Worm (Caenorhabditis elegans): ENCODE data around the gene ZK470.6.

ce11 chrX:4208495-4208894 lies 31.2 kb upstream of the ZK470.6 start:
- TF ChIP-seq dpl-1 (GFP tag; optimal IDR thresholded peaks at IDR 0.05) (no peak), bed-2 (GFP tag; IDR thresholded peaks at IDR 0.05) (no peak), C06A6.2 (GFP tag; conservative IDR thresholded peaks at IDR 0.05) (peak; percentile 38; the same call in 1 of the 2 replicates), rcor-1 (GFP tag; IDR thresholded peaks at IDR 0.05) (peak; percentile 45; the same call in 1 of the 2 replicates), madf-6 (GFP tag; IDR thresholded peaks at IDR 0.05) (no peak)

Measured in whole organism, young adult.